Fruit fly (Drosophila melanogaster) whole organism, prepupa: ENCODE data around the gene CG42540.

Experiments
- CG10631 ChIP-seq: fragments of 200-800 bp; sonication (Bioruptor generic); optimal IDR thresholded peaks from 2 replicates; lab custom pipeline; 2016; ENCODE audit warnings: missing biosample characterization, missing genetic modification characterization
- CG10669 ChIP-seq: fragments of 200-800 bp; sonication (Bioruptor generic); optimal IDR thresholded peaks from 3 replicates; lab custom pipeline; 2018; ENCODE audit warnings: missing biosample characterization, mild to moderate bottlenecking, missing genetic modification characterization, moderate library complexity
- CG11294 ChIP-seq: fragments of 200-800 bp; sonication (Bioruptor generic); IDR thresholded peaks from 2 replicates; pipeline ENCODE4 v1.3.6; 2022; ENCODE audit warnings: missing biosample characterization, missing genetic modification characterization
- CG11902 ChIP-seq: fragments of 200-800 bp; sonication (Bioruptor generic); optimal IDR thresholded peaks from 3 replicates; lab custom pipeline; 2016; ENCODE audit warnings: missing biosample characterization, missing genetic modification characterization
- CG15336 ChIP-seq: fragments of 200-800 bp; sonication (Bioruptor generic); IDR thresholded peaks from 2 replicates; pipeline ENCODE4 v1.3.6; 2022; ENCODE audit warnings: missing biosample characterization, missing genetic modification characterization
- CG1621 ChIP-seq: fragments of 200-800 bp; sonication (Bioruptor generic); optimal IDR thresholded peaks from 3 replicates; lab custom pipeline; 2018; ENCODE audit warnings: missing biosample characterization, mild to moderate bottlenecking, missing genetic modification characterization
- CG16779 ChIP-seq: fragments of 200-800 bp; sonication (Bioruptor generic); optimal IDR thresholded peaks from 3 replicates; lab custom pipeline; 2017; ENCODE audit warnings: missing biosample characterization, mild to moderate bottlenecking, missing genetic modification characterization
- CG34406 ChIP-seq: fragments of 200-800 bp; sonication (Bioruptor generic); optimal IDR thresholded peaks from 3 replicates; lab custom pipeline; 2016; ENCODE audit warnings: missing biosample characterization, missing genetic modification characterization
- CG4318 ChIP-seq: fragments of 200-800 bp; sonication (Bioruptor generic); optimal IDR thresholded peaks from 3 replicates; lab custom pipeline; 2017; ENCODE audit warnings: missing biosample characterization, mild to moderate bottlenecking, missing genetic modification characterization
- CG6276 ChIP-seq: fragments of 200-800 bp; sonication (Bioruptor generic); optimal IDR thresholded peaks from 2 replicates; lab custom pipeline; 2017; ENCODE audit warnings: missing biosample characterization, mild to moderate bottlenecking, missing genetic modification characterization
- CG6854 ChIP-seq: fragments of 200-800 bp; sonication (Bioruptor generic); optimal IDR thresholded peaks from 2 replicates; lab custom pipeline; 2017; ENCODE audit warnings: missing biosample characterization, mild to moderate bottlenecking, missing genetic modification characterization
- CG8119 ChIP-seq: fragments of 200-800 bp; sonication (Bioruptor generic); IDR thresholded peaks from 3 replicates; pipeline ENCODE4 v1.3.6; 2022; ENCODE audit warnings: missing biosample characterization, missing genetic modification characterization
- CG8319 ChIP-seq: fragments of 200-800 bp; sonication (Bioruptor generic); optimal IDR thresholded peaks from 3 replicates; lab custom pipeline; 2016; ENCODE audit warnings: missing biosample characterization, missing genetic modification characterization
- CG9139 ChIP-seq: fragments of 200-800 bp; sonication (Bioruptor generic); optimal IDR thresholded peaks from 3 replicates; lab custom pipeline; 2017; ENCODE audit warnings: missing biosample characterization, mild to moderate bottlenecking, missing genetic modification characterization
- Eip75B ChIP-seq: fragments of 200-800 bp; sonication (Bioruptor generic); optimal IDR thresholded peaks from 3 replicates; lab custom pipeline; 2016; ENCODE audit warnings: missing biosample characterization, missing genetic modification characterization
- Eip78C ChIP-seq: fragments of 200-800 bp; sonication (Bioruptor generic); peaks from one replicate; lab custom pipeline; 2016; ENCODE audit warnings: missing biosample characterization, missing genetic modification characterization
- Eip93F ChIP-seq: fragments of 200-800 bp; sonication (Bioruptor generic); optimal IDR thresholded peaks from 2 replicates; lab custom pipeline; 2016; ENCODE audit warnings: missing biosample characterization, mild to moderate bottlenecking, missing genetic modification characterization
- Ets21C ChIP-seq: fragments of 200-800 bp; sonication (Bioruptor generic); optimal IDR thresholded peaks from 3 replicates; lab custom pipeline; 2016; ENCODE audit warnings: missing biosample characterization, missing genetic modification characterization
- Gug ChIP-seq: fragments of 200-800 bp; sonication (Bioruptor generic); IDR thresholded peaks from 2 replicates; pipeline ENCODE4 v1.3.6; 2022; ENCODE audit warnings: missing biosample characterization, missing genetic modification characterization
- Lpt ChIP-seq: fragments of 200-800 bp; sonication (Bioruptor generic); optimal IDR thresholded peaks from 3 replicates; lab custom pipeline; 2016; ENCODE audit warnings: missing biosample characterization, missing genetic modification characterization
- Sox102F ChIP-seq: fragments of 200-800 bp; sonication (Bioruptor generic); optimal IDR thresholded peaks from 2 replicates; lab custom pipeline; 2016; ENCODE audit warnings: missing biosample characterization, mild to moderate bottlenecking, missing genetic modification characterization
- Sox14 ChIP-seq: fragments of 200-800 bp; sonication (Bioruptor generic); optimal IDR thresholded peaks from 3 replicates; lab custom pipeline; 2016; ENCODE audit warnings: missing biosample characterization, missing genetic modification characterization
- Sox15 ChIP-seq: fragments of 200-800 bp; sonication (Bioruptor generic); optimal IDR thresholded peaks from 3 replicates; lab custom pipeline; 2016; ENCODE audit warnings: missing biosample characterization, missing genetic modification characterization
- acj6 ChIP-seq: fragments of 200-800 bp; sonication (Bioruptor generic); optimal IDR thresholded peaks from 3 replicates; lab custom pipeline; 2016; ENCODE audit warnings: missing biosample characterization, missing genetic modification characterization
- cyc ChIP-seq: fragments of 200-800 bp; sonication (Bioruptor generic); optimal IDR thresholded peaks from 3 replicates; lab custom pipeline; 2016; ENCODE audit warnings: missing biosample characterization, missing genetic modification characterization
- dsx ChIP-seq: fragments of 200-800 bp; optimal IDR thresholded peaks from 3 replicates; lab custom pipeline; 2019; ENCODE audit warnings: missing biosample characterization, mild to moderate bottlenecking, missing genetic modification characterization, moderate library complexity; ENCODE audit not compliant: poor library complexity, severe bottlenecking
- fd85E ChIP-seq: fragments of 200-800 bp; sonication (Bioruptor generic); optimal IDR thresholded peaks from 3 replicates; lab custom pipeline; 2016; ENCODE audit warnings: missing biosample characterization, missing genetic modification characterization
- fkh ChIP-seq: fragments of 200-800 bp; sonication (Bioruptor generic); optimal IDR thresholded peaks from 3 replicates; lab custom pipeline; 2017; ENCODE audit warnings: missing biosample characterization, mild to moderate bottlenecking, missing genetic modification characterization, moderate library complexity
- lz ChIP-seq: fragments of 200-800 bp; sonication (Bioruptor generic); optimal IDR thresholded peaks from 3 replicates; lab custom pipeline; 2016; ENCODE audit warnings: missing biosample characterization, missing genetic modification characterization
- pdm3 ChIP-seq: fragments of 200-800 bp; sonication (Bioruptor generic); optimal IDR thresholded peaks from 3 replicates; lab custom pipeline; 2016; ENCODE audit warnings: missing biosample characterization, missing genetic modification characterization
- spab ChIP-seq: fragments of 200-800 bp; sonication (Bioruptor generic); optimal IDR thresholded peaks from 2 replicates; lab custom pipeline; 2017; ENCODE audit warnings: missing biosample characterization, mild to moderate bottlenecking, missing genetic modification characterization, missing genetic modification reagents
- ss ChIP-seq, 2 experiments: fragments of 200-800 bp; sonication (Bioruptor generic); optimal IDR thresholded peaks; 2 replicates in 1 of 2; 3 replicates in 1 of 2; lab custom pipeline; 2017 to 2018; ENCODE audit warnings: mild to moderate bottlenecking in 2 of 2, missing biosample characterization in 2 of 2, missing genetic modification characterization in 2 of 2, moderate library complexity in 1 of 2
- svp ChIP-seq: fragments of 200-800 bp; sonication (Bioruptor generic); peaks from one replicate; lab custom pipeline; 2016; ENCODE audit warnings: missing biosample characterization, missing genetic modification characterization
- topi ChIP-seq: fragments of 200-800 bp; sonication (Bioruptor generic); optimal IDR thresholded peaks from 3 replicates; lab custom pipeline; 2016; ENCODE audit warnings: missing biosample characterization, missing genetic modification characterization
- vri ChIP-seq: fragments of 200-800 bp; sonication (Bioruptor generic); optimal IDR thresholded peaks from 3 replicates; lab custom pipeline; 2016; ENCODE audit warnings: missing biosample characterization, mild to moderate bottlenecking, missing genetic modification characterization

Gene CG42540

DNA sequence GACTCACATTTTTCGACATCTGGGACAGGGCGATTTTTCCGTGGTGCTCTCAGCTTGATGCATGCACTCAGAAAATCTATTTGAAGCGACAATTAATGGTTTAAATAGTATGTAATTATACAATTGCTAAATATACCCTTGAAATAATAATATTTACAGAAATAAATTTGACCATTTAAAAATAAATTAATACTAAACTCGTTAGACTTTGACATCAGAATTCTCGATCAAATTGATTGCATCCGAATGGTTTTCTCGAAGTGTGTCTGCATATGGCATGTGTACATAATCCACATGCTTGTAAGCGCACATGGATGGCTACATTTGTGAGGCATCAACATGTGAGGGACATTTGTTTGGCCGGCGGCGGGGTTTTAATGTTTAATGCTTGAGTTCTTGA lies 9.2 kb upstream of the CG42540 start (continued):
- peak; percentile 75 for TF ChIP-seq lz (GFP tag; lab: Kevin White, UChicago)
- TF ChIP-seq cyc (GFP tag; lab: Kevin White, UChicago) = peak; percentile 72
- peak; percentile 78 for TF ChIP-seq Sox14 (GFP tag; lab: Kevin White, UChicago)
- TF ChIP-seq Ets21C (GFP tag; lab: Kevin White, UChicago) = peak; percentile 32
- TF ChIP-seq CG15336 = peak; percentile 91
- peak; percentile 90 for TF ChIP-seq dsx (GFP tag; lab: Kevin White, UChicago)
- TF ChIP-seq Sox15 (GFP tag; lab: Kevin White, UChicago) = peak; percentile 53
- peak; percentile 77 for TF ChIP-seq spab
- peak; percentile 69 for TF ChIP-seq topi (GFP tag; lab: Kevin White, UChicago)
- peak; percentile 36 for TF ChIP-seq Eip93F
- TF ChIP-seq CG4318 = peak; percentile 64
- peak; percentile 74 for TF ChIP-seq CG11294
- TF ChIP-seq acj6 = peak; percentile 88
- peak; percentile 80 for TF ChIP-seq CG6276 (GFP tag; lab: Kevin White, UChicago)
- TF ChIP-seq CG10669 (GFP tag; lab: Kevin White, UChicago) = peak; percentile 83
- peak; percentile 81 for TF ChIP-seq Sox102F (GFP tag; lab: Kevin White, UChicago)
- no peak for TF ChIP-seq CG6854
- TF ChIP-seq CG1621 (tag; lab: Kevin White, UChicago) = peak; percentile 84
- TF ChIP-seq fkh (GFP tag; lab: Kevin White, UChicago) = peak; percentile 39
- peak; percentile 81 for TF ChIP-seq Gug (GFP tag; lab: Robert Waterston, UW)
- peak; percentile 83 for TF ChIP-seq CG34406 (GFP tag; lab: Kevin White, UChicago)
- TF ChIP-seq Eip75B (GFP tag; lab: Kevin White, UChicago) = peak; percentile 82
- peak; percentile 19 for TF ChIP-seq CG11902 (GFP tag; lab: Kevin White, UChicago)
- TF ChIP-seq CG16779 (tag; lab: Kevin White, UChicago) = peak; percentile 75
- peak; percentile 92 for TF ChIP-seq CG8119 (GFP tag; lab: Robert Waterston, UW)

dm6 chr3L:4548380-4548779 lies 7.5 kb upstream of the CG42540 start:
- TF ChIP-seq svp (peak; percentile 92), CG8319 (GFP tag; lab: Kevin White, UChicago) (no peak), CG11294 (no peak), lz (GFP tag; lab: Kevin White, UChicago) (no peak)

DNA sequence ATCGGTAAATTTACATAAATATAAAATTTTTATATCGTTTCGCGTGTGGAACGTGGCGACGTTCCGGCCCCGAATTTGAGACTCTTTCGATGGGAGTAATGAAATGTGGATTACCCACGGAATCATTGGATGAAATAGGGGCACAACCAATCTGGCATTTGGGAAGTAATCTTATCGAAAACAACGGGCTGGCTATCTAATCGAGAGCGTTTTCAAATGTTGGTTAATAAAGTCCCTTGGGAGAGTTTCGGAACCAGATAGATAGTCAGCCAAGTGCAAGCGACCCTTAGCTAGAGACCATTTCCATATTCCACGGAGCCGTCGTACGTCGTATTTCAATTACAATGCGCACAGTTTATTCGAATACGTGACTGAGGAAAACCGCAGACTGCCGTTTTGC lies 6.5 kb upstream of the CG42540 start:
- TF ChIP-seq fd85E (GFP tag; lab: Kevin White, UChicago) (no peak), Eip78C (GFP tag; lab: Kevin White, UChicago) (peak; percentile 40), vri (GFP tag; lab: Kevin White, UChicago) (peak; percentile 2)

DNA sequence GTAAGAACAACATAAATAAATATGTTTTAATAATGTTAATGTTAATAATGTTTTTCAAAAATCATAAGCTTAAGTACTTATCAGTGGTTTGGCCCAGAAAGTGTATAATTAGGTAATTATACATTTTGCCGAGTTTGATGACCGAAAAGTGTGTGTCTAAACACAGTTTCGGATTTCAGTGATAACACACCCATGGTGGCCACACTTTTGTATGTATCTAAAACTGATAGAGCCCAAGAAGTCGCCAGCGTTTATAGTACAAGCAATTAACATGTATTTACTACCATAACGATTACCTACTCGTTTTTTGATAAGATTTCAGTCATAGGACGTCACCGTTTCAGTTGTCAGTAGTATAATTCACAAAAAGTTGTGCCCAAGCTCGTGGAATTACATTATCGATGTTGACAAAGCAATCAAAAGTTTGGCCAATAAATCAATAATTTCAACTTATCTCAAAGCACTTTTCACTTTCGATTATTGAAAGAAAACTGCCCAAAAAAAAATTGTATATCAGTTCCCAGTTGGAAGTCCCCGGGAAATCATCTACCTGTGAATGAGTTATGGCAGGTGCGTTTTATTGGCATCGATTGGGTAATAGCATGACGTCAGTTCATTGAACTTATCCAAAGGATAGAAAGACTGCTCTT lies 5.6 kb upstream of the CG42540 start:
- TF ChIP-seq Lpt (GFP tag; lab: Kevin White, UChicago) (no peak), CG9139 (GFP tag; lab: Kevin White, UChicago) (no peak), Eip93F (no peak), vri (GFP tag; lab: Kevin White, UChicago) (peak; percentile 63), CG10631 (GFP tag; lab: Kevin White, UChicago) (no peak), ss (GFP tag; optimal IDR thresholded peaks at IDR 0.05; lab: Kevin White, UChicago) (no peak), fd85E (GFP tag; lab: Kevin White, UChicago) (no peak), pdm3 (GFP tag; lab: Kevin White, UChicago) (no peak), fkh (GFP tag; lab: Kevin White, UChicago) (peak; percentile 38)
